Fruit fly (Drosophila melanogaster) whole organism, embryonic: ENCODE data around the gene CG13454.
A peak's percentile ranks its signal among the peaks of the same experiment; 100 is the strongest.

Source experiments
- Asciz ChIP-seq: fragments of 200-800 bp; sonication (Bioruptor generic); optimal IDR thresholded peaks from 2 replicates; lab custom pipeline; 2017; ENCODE audit warnings: missing biosample characterization, mild to moderate bottlenecking, missing genetic modification characterization, missing genetic modification reagents
- Atf6 ChIP-seq: fragments of 200-800 bp; sonication (Bioruptor generic); IDR thresholded peaks from 2 replicates; pipeline ENCODE4 v1.3.6; 2022; ENCODE audit warnings: missing biosample characterization, missing genetic modification characterization
- BtbVII ChIP-seq: fragments of 200-800 bp; sonication (Bioruptor generic); optimal IDR thresholded peaks from 3 replicates; lab custom pipeline; 2017; ENCODE audit warnings: missing biosample characterization, mild to moderate bottlenecking, missing genetic modification characterization
- CG10543 ChIP-seq: fragments of 200-800 bp; sonication (Bioruptor generic); optimal IDR thresholded peaks from 3 replicates; lab custom pipeline; 2017; ENCODE audit warnings: missing biosample characterization, mild to moderate bottlenecking, missing genetic modification characterization, moderate library complexity
- CG11398 ChIP-seq: fragments of 200-800 bp; sonication (Bioruptor generic); optimal IDR thresholded peaks from 2 replicates; lab custom pipeline; 2016; ENCODE audit warnings: missing biosample characterization, missing genetic modification characterization
- CG12155 ChIP-seq: fragments of 200-800 bp; sonication (Bioruptor generic); optimal IDR thresholded peaks from 3 replicates; lab custom pipeline; 2016; ENCODE audit warnings: missing biosample characterization, missing genetic modification characterization
- CG13624 ChIP-seq: fragments of 200-800 bp; sonication (Bioruptor generic); optimal IDR thresholded peaks from 2 replicates; lab custom pipeline; 2016; ENCODE audit warnings: missing biosample characterization, missing genetic modification characterization
- CG13894 ChIP-seq: fragments of 200-800 bp; sonication (Bioruptor generic); optimal IDR thresholded peaks from 3 replicates; lab custom pipeline; 2018; ENCODE audit warnings: missing biosample characterization, mild to moderate bottlenecking, missing genetic modification characterization, moderate library complexity
- CG16863 ChIP-seq: fragments of 200-800 bp; sonication (Bioruptor generic); optimal IDR thresholded peaks from 3 replicates; lab custom pipeline; 2016; ENCODE audit warnings: missing biosample characterization, missing genetic modification characterization
- CG18262 ChIP-seq: fragments of 200-800 bp; optimal IDR thresholded peaks from 3 replicates; lab custom pipeline; 2019; ENCODE audit warnings: missing biosample characterization, mild to moderate bottlenecking, missing genetic modification characterization, moderate library complexity
- CG18599 ChIP-seq: fragments of 200-800 bp; sonication (Bioruptor generic); optimal IDR thresholded peaks from 3 replicates; lab custom pipeline; 2017; ENCODE audit warnings: missing biosample characterization, missing genetic modification characterization, mild to moderate bottlenecking, moderate library complexity, missing genetic modification reagents
- CG30020 ChIP-seq: fragments of 200-800 bp; optimal IDR thresholded peaks from 2 replicates; lab custom pipeline; 2019; ENCODE audit warnings: missing biosample characterization, mild to moderate bottlenecking, missing genetic modification characterization, moderate library complexity
- CG30431 ChIP-seq: fragments of 200-800 bp; sonication (Bioruptor generic); optimal IDR thresholded peaks from 2 replicates; lab custom pipeline; 2017; ENCODE audit warnings: missing biosample characterization, missing genetic modification characterization
- CG34224 ChIP-seq: fragments of 200-800 bp; sonication (Bioruptor generic); IDR thresholded peaks from 3 replicates; pipeline ENCODE4 v1.3.6; 2022; ENCODE audit warnings: missing biosample characterization, missing genetic modification characterization; ENCODE audit not compliant: partially characterized antibody
- CG4328 ChIP-seq: fragments of 200-800 bp; sonication (Bioruptor generic); optimal IDR thresholded peaks from 3 replicates; lab custom pipeline; 2017; ENCODE audit warnings: missing biosample characterization, missing genetic modification reagents, missing genetic modification characterization
- CG8359 ChIP-seq: fragments of 200-800 bp; sonication (Bioruptor generic); optimal IDR thresholded peaks from 2 replicates; lab custom pipeline; 2017; ENCODE audit warnings: missing biosample characterization, mild to moderate bottlenecking, missing genetic modification characterization, borderline replicate concordance
- CG8388 ChIP-seq: fragments of 200-800 bp; sonication (Bioruptor generic); optimal IDR thresholded peaks from 2 replicates; lab custom pipeline; 2019; ENCODE audit warnings: missing biosample characterization, mild to moderate bottlenecking, missing genetic modification characterization, moderate library complexity
- CTCF ChIP-seq: fragments of 200-800 bp; sonication (Bioruptor generic); optimal IDR thresholded peaks from 2 replicates; lab custom pipeline; 2017; ENCODE audit warnings: missing biosample characterization, mild to moderate bottlenecking, missing genetic modification characterization, moderate library complexity
- Deaf1 ChIP-seq: fragments of 200-800 bp; optimal IDR thresholded peaks from 3 replicates; lab custom pipeline; 2019; ENCODE audit warnings: missing biosample characterization, mild to moderate bottlenecking, missing genetic modification characterization, moderate library complexity
- Dfd ChIP-seq, 2 experiments: fragments of >200 bp; optimal IDR thresholded peaks; 2 replicates each; lab custom pipeline; 2017; ENCODE audit warnings: missing biosample characterization in 2 of 2, missing genetic modification characterization in 2 of 2
- Dip3 ChIP-seq: fragments of 200-800 bp; sonication (Bioruptor generic); optimal IDR thresholded peaks from 3 replicates; lab custom pipeline; 2016; ENCODE audit warnings: missing biosample characterization, missing genetic modification characterization
- Dref ChIP-seq: fragments of 200-800 bp; sonication (Bioruptor generic); IDR thresholded peaks from 2 replicates; pipeline ENCODE4 v1.3.6; 2022; ENCODE audit warnings: missing biosample characterization, missing genetic modification characterization
- ERR ChIP-seq: fragments of 200-800 bp; sonication (Bioruptor generic); optimal IDR thresholded peaks from 2 replicates; lab custom pipeline; 2016; ENCODE audit warnings: missing biosample characterization, missing genetic modification characterization
- Fer2 ChIP-seq: fragments of 200-800 bp; sonication (Bioruptor generic); optimal IDR thresholded peaks from 2 replicates; lab custom pipeline; 2018; ENCODE audit warnings: missing biosample characterization, mild to moderate bottlenecking, missing genetic modification characterization, moderate library complexity
- HLH3B ChIP-seq: fragments of 200-800 bp; sonication (Bioruptor generic); IDR thresholded peaks from 2 replicates; pipeline ENCODE4 v1.3.6; 2022; ENCODE audit warnings: missing biosample characterization, missing genetic modification characterization
- MESR4 ChIP-seq: fragments of 200-800 bp; sonication (Bioruptor generic); optimal IDR thresholded peaks from 2 replicates; lab custom pipeline; 2018; ENCODE audit warnings: missing biosample characterization, mild to moderate bottlenecking, missing genetic modification characterization, moderate library complexity
- Mes4 ChIP-seq: fragments of 200-800 bp; sonication (Bioruptor generic); optimal IDR thresholded peaks from 2 replicates; lab custom pipeline; 2016; ENCODE audit warnings: missing biosample characterization, missing genetic modification characterization
- Mrtf ChIP-seq: fragments of 200-800 bp; sonication (Bioruptor generic); IDR thresholded peaks from 3 replicates; pipeline ENCODE4 v1.3.6; 2022; ENCODE audit warnings: missing biosample characterization, missing genetic modification characterization
- bbx ChIP-seq: fragments of 200-800 bp; sonication (Bioruptor generic); IDR thresholded peaks from 2 replicates; pipeline ENCODE4 v1.3.6; 2022; ENCODE audit warnings: missing biosample characterization, missing genetic modification characterization; ENCODE audit not compliant: partially characterized antibody
- bcd ChIP-seq: fragments of 200-800 bp; sonication (Bioruptor generic); optimal IDR thresholded peaks from 2 replicates; lab custom pipeline; 2017; ENCODE audit warnings: missing biosample characterization, mild to moderate bottlenecking, missing genetic modification characterization
- crp ChIP-seq, 2 experiments: fragments of 200-800 bp; sonication (Bioruptor generic); optimal IDR thresholded peaks; 2 replicates in 1 of 2; 3 replicates in 1 of 2; lab custom pipeline; 2017; ENCODE audit warnings: missing biosample characterization in 2 of 2, missing genetic modification characterization in 2 of 2, mild to moderate bottlenecking in 1 of 2, moderate library complexity in 1 of 2
- exex ChIP-seq: fragments of 200-800 bp; sonication (Bioruptor generic); optimal IDR thresholded peaks from 4 replicates; lab custom pipeline; 2018; ENCODE audit warnings: missing biosample characterization, mild to moderate bottlenecking, missing genetic modification characterization, moderate library complexity
- ftz-f1 ChIP-seq: fragments of 200-800 bp; sonication (Bioruptor generic); optimal IDR thresholded peaks from 2 replicates; lab custom pipeline; 2016; ENCODE audit warnings: missing biosample characterization, missing genetic modification characterization
- gce ChIP-seq: fragments of 200-800 bp; sonication (Bioruptor generic); IDR thresholded peaks from 3 replicates; pipeline ENCODE4 v1.3.6; 2022; ENCODE audit warnings: missing biosample characterization, missing genetic modification characterization
- gt ChIP-seq: fragments of 200-800 bp; sonication (Bioruptor generic); IDR thresholded peaks from 2 replicates; pipeline ENCODE4 v1.3.6; 2022; ENCODE audit warnings: missing biosample characterization, missing genetic modification characterization
- jigr1 ChIP-seq: fragments of 200-800 bp; sonication (Bioruptor generic); IDR thresholded peaks from 3 replicates; pipeline ENCODE4 v1.3.6; 2022; ENCODE audit warnings: missing biosample characterization, missing genetic modification characterization
- kay ChIP-seq: fragments of 200-800 bp; sonication (Bioruptor generic); optimal IDR thresholded peaks from 2 replicates; lab custom pipeline; 2016; ENCODE audit warnings: missing biosample characterization, missing genetic modification characterization
- lab ChIP-seq: fragments of 200-800 bp; sonication (Bioruptor generic); optimal IDR thresholded peaks from 3 replicates; lab custom pipeline; 2017; ENCODE audit warnings: missing biosample characterization, missing genetic modification characterization, mild to moderate bottlenecking, moderate library complexity, missing genetic modification reagents
- lola ChIP-seq, 3 experiments: fragments of >200 bp in 2 of 3; fragments of 200-800 bp in 1 of 3; sonication (Bioruptor generic) in 1 of 3; optimal IDR thresholded peaks; 2 replicates each; lab custom pipeline; 2017 to 2019; ENCODE audit warnings: missing biosample characterization in 3 of 3, missing genetic modification characterization in 3 of 3, mild to moderate bottlenecking in 1 of 3, moderate library complexity in 1 of 3
- lov ChIP-seq, 2 experiments: fragments of 200-800 bp in 1 of 2; fragments of >200 bp in 1 of 2; sonication (Bioruptor generic) in 1 of 2; IDR thresholded peaks in 1 of 2; optimal IDR thresholded peaks in 1 of 2; 2 replicates in 1 of 2; 3 replicates in 1 of 2; pipeline versions ENCODE4 v1.3.6 to Lab custom; 2017 to 2022; ENCODE audit warnings: missing biosample characterization in 1 of 2, missing genetic modification characterization in 1 of 2
- nerfin-1 ChIP-seq: fragments of 200-800 bp; sonication (Bioruptor generic); optimal IDR thresholded peaks from 3 replicates; lab custom pipeline; 2019; ENCODE audit warnings: missing biosample characterization, mild to moderate bottlenecking, missing genetic modification characterization, moderate library complexity
- phol ChIP-seq: fragments of 200-800 bp; sonication (Bioruptor generic); optimal IDR thresholded peaks from 3 replicates; lab custom pipeline; 2018; ENCODE audit warnings: missing biosample characterization, mild to moderate bottlenecking, missing genetic modification characterization, moderate library complexity
- pum ChIP-seq: fragments of 200-800 bp; sonication (Bioruptor generic); optimal IDR thresholded peaks from 2 replicates; lab custom pipeline; 2016; ENCODE audit warnings: missing biosample characterization, missing genetic modification characterization
- repo ChIP-seq: fragments of 200-800 bp; sonication (Bioruptor generic); optimal IDR thresholded peaks from 2 replicates; lab custom pipeline; 2016; ENCODE audit warnings: missing biosample characterization, missing genetic modification characterization
- scrt ChIP-seq: fragments of 200-800 bp; sonication (Bioruptor generic); optimal IDR thresholded peaks from 2 replicates; lab custom pipeline; 2018; ENCODE audit warnings: missing biosample characterization, mild to moderate bottlenecking, missing genetic modification characterization, moderate library complexity
- sens-2 ChIP-seq: fragments of 200-800 bp; sonication (Bioruptor generic); IDR thresholded peaks from 2 replicates; pipeline ENCODE4 v1.3.6; 2022; ENCODE audit warnings: missing biosample characterization, missing genetic modification characterization
- sug ChIP-seq: fragments of 200-800 bp; optimal IDR thresholded peaks from 2 replicates; lab custom pipeline; 2019; ENCODE audit warnings: missing biosample characterization, mild to moderate bottlenecking, missing genetic modification characterization, moderate library complexity
- yki ChIP-seq: fragments of >200 bp; optimal IDR thresholded peaks from 3 replicates; lab custom pipeline; 2018
- zfh1 ChIP-seq: fragments of 200-800 bp; sonication (Bioruptor generic); IDR thresholded peaks from 3 replicates; pipeline ENCODE4 v1.3.6; 2022; ENCODE audit warnings: missing biosample characterization, missing genetic modification characterization

The CG13454 gene

DNA sequence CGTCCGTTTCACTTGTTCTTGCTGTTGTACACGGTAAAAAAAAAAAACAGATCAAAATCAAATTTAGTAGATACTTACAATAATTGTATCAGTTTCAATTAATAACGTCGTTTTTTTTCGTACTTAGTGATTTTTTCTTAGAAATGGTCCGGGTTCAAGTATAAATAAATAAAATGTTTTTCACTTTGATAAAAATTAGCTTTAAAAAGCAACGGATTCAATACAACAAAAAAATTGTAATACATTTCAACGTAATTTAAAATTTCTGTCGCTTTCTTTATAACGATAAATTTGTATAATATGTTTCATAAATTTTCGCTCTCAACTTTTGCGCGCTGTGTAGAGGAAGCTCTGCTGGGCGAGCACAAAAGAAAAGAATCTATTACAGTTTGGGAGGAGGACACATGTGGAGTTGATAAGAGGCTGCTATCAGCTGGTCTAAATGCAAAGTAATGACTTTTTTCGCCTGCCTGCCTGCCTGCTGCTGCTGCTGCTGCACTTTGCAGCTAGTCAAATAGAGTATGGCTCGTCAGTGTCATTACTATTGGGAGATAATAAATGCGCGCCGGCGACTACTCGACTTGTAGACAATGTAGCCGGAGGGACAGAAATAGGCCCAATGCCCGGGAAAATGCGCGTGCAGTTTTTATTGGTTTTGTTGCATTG lies 21.2 kb upstream of the CG13454 start (continued):
- TF ChIP-seq Dref (GFP tag; lab: Robert Waterston, UW) (no peak), ftz-f1 (GFP tag; lab: Kevin White, UChicago) (no peak), Dfd (GFP tag; optimal IDR thresholded peaks at IDR 0.05; lab: Kevin White, UChicago) (no peak), lola (GFP tag; optimal IDR thresholded peaks at IDR 0.05; lab: Kevin White, UChicago) (peak in 1 of 3 experiments; percentile 76), Dip3 (GFP tag; lab: Kevin White, UChicago) (peak; percentile 35), gt (GFP tag; lab: Robert Waterston, UW) (no peak), scrt (GFP tag; lab: Kevin White, UChicago) (peak; percentile 49), CG34224 (no peak), Mrtf (GFP tag; lab: Robert Waterston, UW) (no peak), CG8359 (GFP tag; lab: Kevin White, UChicago) (peak; percentile 41), zfh1 (GFP tag; lab: Robert Waterston, UW) (no peak), CG13894 (no peak), phol (tag; lab: Kevin White, UChicago) (peak; percentile 84), crp (GFP tag; optimal IDR thresholded peaks at IDR 0.05; lab: Kevin White, UChicago) (peak in 1 of 2 experiments; percentile 23), sens-2 (no peak), CG18262 (peak; percentile 84), exex (tag; lab: Kevin White, UChicago) (no peak), CG13624 (peak; percentile 24), pum (GFP tag; lab: Kevin White, UChicago) (peak; percentile 46), CG8388 (GFP tag; lab: Kevin White, UChicago) (peak; percentile 77), repo (no peak), gce (GFP tag; lab: Robert Waterston, UW) (peak; percentile 35; the same call in 1 of the 3 replicates), lov (optimal IDR thresholded peaks at IDR 0.05; lab: Kevin White, UChicago) (no peak), lov (GFP tag; IDR thresholded peaks at IDR 0.05; lab: Robert Waterston, UW) (no peak), sug (tag; lab: Kevin White, UChicago) (no peak), CG30020 (tag; lab: Kevin White, UChicago) (no peak), BtbVII (GFP tag; lab: Kevin White, UChicago) (peak; percentile 7), lab (GFP tag; lab: Kevin White, UChicago) (peak; percentile 68), CG10543 (no peak), nerfin-1 (tag; lab: Kevin White, UChicago) (peak; percentile 58), MESR4 (no peak), ERR (GFP tag; lab: Kevin White, UChicago) (no peak), Fer2 (tag; lab: Kevin White, UChicago) (no peak), CG16863 (peak; percentile 47), Mes4 (peak; percentile 2), kay (GFP tag; lab: Kevin White, UChicago) (no peak), bbx (GFP tag; lab: Robert Waterston, UW) (no peak), CG12155 (GFP tag; lab: Kevin White, UChicago) (peak; percentile 54), Atf6 (GFP tag; lab: Robert Waterston, UW) (no peak; the same call in 1 of the 2 replicates), CG4328 (GFP tag; lab: Kevin White, UChicago) (no peak), bcd (GFP tag; lab: Kevin White, UChicago) (peak; percentile 66), CTCF (peak; percentile 15), Deaf1 (tag; lab: Kevin White, UChicago) (peak; percentile 31), yki (no peak), jigr1 (GFP tag; lab: Robert Waterston, UW) (no peak), CG18599 (GFP tag; lab: Kevin White, UChicago) (peak; percentile 58), HLH3B (GFP tag; lab: Robert Waterston, UW) (peak; percentile 23; the same call in 1 of the 2 replicates), CG30431 (GFP tag; lab: Kevin White, UChicago) (peak; percentile 29), CG11398 (peak; percentile 1), Asciz (GFP tag; lab: Kevin White, UChicago) (peak; percentile 75)
